Fruit fly (Drosophila melanogaster) whole organism, adult: ENCODE measurements around the gene CG8136.

Source experiments
- CG11617 ChIP-seq: fragments of 200-800 bp; sonication (Bioruptor generic); optimal IDR thresholded peaks from 2 replicates; lab custom pipeline; 2017; ENCODE audit warnings: mild to moderate bottlenecking, missing biosample characterization, missing genetic modification reagents, missing genetic modification characterization
- CG12768 ChIP-seq: fragments of 200-800 bp; sonication (Bioruptor generic); optimal IDR thresholded peaks from 2 replicates; lab custom pipeline; 2017; ENCODE audit warnings: missing biosample characterization, missing genetic modification characterization, mild to moderate bottlenecking, moderate library complexity, missing genetic modification reagents
- CG14711 ChIP-seq: fragments of 200-800 bp; sonication (Bioruptor generic); optimal IDR thresholded peaks from 2 replicates; lab custom pipeline; 2018; ENCODE audit warnings: missing biosample characterization, mild to moderate bottlenecking, missing genetic modification characterization, moderate library complexity
- CG5204 ChIP-seq: fragments of 200-800 bp; sonication (Bioruptor generic); optimal IDR thresholded peaks from 2 replicates; lab custom pipeline; 2016; ENCODE audit warnings: missing biosample characterization, missing genetic modification characterization
- Clk ChIP-seq: fragments of 200-800 bp; sonication (Bioruptor generic); optimal IDR thresholded peaks from 2 replicates; lab custom pipeline; 2017; ENCODE audit warnings: missing biosample characterization, missing genetic modification characterization
- Hr96 ChIP-seq: fragments of 200-800 bp; sonication (Bioruptor generic); optimal IDR thresholded peaks from 2 replicates; lab custom pipeline; 2016; ENCODE audit warnings: missing biosample characterization, missing genetic modification characterization
- Mnt ChIP-seq: fragments of 200-800 bp; sonication (Bioruptor generic); optimal IDR thresholded peaks from 2 replicates; lab custom pipeline; 2016; ENCODE audit warnings: missing biosample characterization, mild to moderate bottlenecking, missing genetic modification characterization
- bab1 ChIP-seq: fragments of 200-800 bp; sonication (Bioruptor generic); optimal IDR thresholded peaks from 3 replicates; lab custom pipeline; 2019; ENCODE audit warnings: missing biosample characterization, mild to moderate bottlenecking, missing genetic modification characterization, moderate library complexity
- cnc ChIP-seq, 2 experiments: fragments of >200 bp; optimal IDR thresholded peaks; 2 replicates each; lab custom pipeline; 2017
- kay ChIP-seq: fragments of 200-800 bp; sonication (Bioruptor generic); peaks from one replicate; lab custom pipeline; 2016; ENCODE audit warnings: missing biosample characterization, missing genetic modification characterization, borderline replicate concordance

DNA sequence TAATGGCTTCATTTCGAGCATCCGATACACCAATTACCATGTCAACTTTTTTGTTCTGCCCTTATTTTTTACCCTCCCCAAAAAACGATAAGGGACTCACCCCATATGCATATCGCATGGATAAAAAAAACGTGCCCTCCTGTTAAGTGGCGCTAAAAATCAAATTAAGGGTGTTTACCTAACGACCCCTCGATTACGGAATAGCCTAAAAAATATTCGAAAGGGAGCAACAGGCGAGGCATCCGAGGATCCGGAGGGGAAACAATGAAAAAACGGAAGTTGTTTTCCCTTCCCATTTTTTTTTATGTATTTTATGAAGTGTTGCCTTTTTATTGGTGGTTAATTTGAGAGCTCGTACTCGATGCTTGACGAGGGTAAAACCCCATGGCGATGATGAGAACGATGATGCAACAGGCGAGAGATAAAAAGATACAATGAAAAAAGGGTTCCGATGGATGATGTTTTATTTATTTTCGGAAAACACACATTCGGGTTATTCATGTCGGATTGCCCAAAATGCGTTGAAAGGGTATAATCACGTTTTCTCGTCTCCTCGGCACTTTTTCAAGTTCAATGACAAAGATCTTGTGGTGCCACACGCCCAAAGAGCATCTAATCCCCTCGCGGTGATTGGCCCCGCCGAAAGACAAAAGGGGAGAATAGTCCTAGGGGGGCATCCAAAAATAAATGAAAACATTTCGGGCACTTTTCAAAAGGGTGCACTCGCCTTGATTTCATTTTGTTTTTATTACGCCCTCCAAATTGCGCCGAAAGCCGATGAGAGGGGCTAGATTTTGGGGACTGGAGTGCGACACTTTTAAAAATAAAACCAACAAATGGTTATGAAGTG, 36.6 kb upstream of the CG8136 start, which contains the start of gene CG44227:
- TF ChIP-seq CG11617 (GFP tag; lab: Kevin White, UChicago) (no peak), Mnt (GFP tag; lab: Kevin White, UChicago) (no peak), CG12768 (GFP tag; lab: Kevin White, UChicago) (no peak), kay (GFP tag; lab: Kevin White, UChicago) (no peak), Clk (GFP tag; lab: Kevin White, UChicago) (no peak), CG14711 (tag; lab: Kevin White, UChicago) (no peak), bab1 (GFP tag; lab: Kevin White, UChicago) (no peak), Hr96 (GFP tag; lab: Kevin White, UChicago) (no peak), CG5204 (GFP tag; lab: Kevin White, UChicago) (no peak), cnc (optimal IDR thresholded peaks at IDR 0.05; lab: Kevin White, UChicago) (no peak)
